Worm (Caenorhabditis elegans): ENCODE results near the gene dmd-7.

DNA sequence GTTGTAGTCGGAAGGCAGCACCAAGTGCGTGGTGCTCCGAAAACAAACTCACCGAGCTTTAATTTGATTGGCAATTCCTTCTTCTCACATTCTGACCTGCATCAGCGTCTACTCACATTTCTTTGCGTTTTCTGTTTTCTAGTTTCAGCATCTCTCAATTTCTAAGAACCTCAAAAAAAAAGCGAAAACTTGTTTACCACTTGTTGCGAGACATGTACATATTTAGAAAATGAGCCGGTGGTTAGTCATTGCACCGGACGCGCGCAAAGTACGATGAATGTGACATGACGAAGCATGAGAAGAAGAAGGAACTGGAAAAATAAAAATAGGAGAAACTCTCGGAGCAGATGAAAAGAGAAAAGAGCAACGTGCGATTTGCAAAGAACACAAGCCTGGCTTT, 2.1 kb upstream of the dmd-7 start:
- TF ChIP-seq ceh-82 (tag; optimal IDR thresholded peaks at IDR 0.05), result no peak
- TF ChIP-seq ces-1 (GFP tag; optimal IDR thresholded peaks at IDR 0.05), result no peak
- no peak for TF ChIP-seq nhr-41 (GFP tag; IDR thresholded peaks at IDR 0.05)
- no peak for TF ChIP-seq F10B5.3 (tag; optimal IDR thresholded peaks at IDR 0.05)
- TF ChIP-seq lin-38 (GFP tag; IDR thresholded peaks at IDR 0.05), result no peak
- TF ChIP-seq nhr-237 (tag; optimal IDR thresholded peaks at IDR 0.05), result no peak
- no peak for TF ChIP-seq ama-1 (optimal IDR thresholded peaks at IDR 0.05)
- no peak for TF ChIP-seq unc-39 (tag; optimal IDR thresholded peaks at IDR 0.05)
